Worm (Caenorhabditis elegans) whole organism, L4 larva: ENCODE results near the gene mut-7.

ENCODE experiments used
- D1046.2 ChIP-seq: fragments of 200-800 bp; sonication (Bioruptor generic); IDR thresholded peaks from 2 replicates; pipeline ENCODE4 v1.3.6; 2022; ENCODE audit warnings: missing genetic modification characterization, missing compliant biosample characterization
- F44E2.7 ChIP-seq: fragments of 200-800 bp; sonication (Bioruptor generic); IDR thresholded peaks from 2 replicates; pipeline ENCODE4 v2.1.2; 2022; ENCODE audit warnings: missing genetic modification characterization, missing compliant biosample characterization
- R02D3.7 ChIP-seq: fragments of 150-350 bp; sonication (generic microtip); optimal IDR thresholded peaks from 3 replicates; lab custom pipeline; 2014; ENCODE audit warnings: missing biosample characterization, missing genetic modification characterization
- T26A8.4 ChIP-seq: fragments of 200-800 bp; sonication (Bioruptor generic); IDR thresholded peaks from 2 replicates; pipeline ENCODE4 v1.3.6; 2022; ENCODE audit warnings: missing genetic modification characterization, missing compliant biosample characterization
- Y48G9A.11 ChIP-seq: fragments of 200-800 bp; sonication (Bioruptor generic); IDR thresholded peaks from 2 replicates; pipeline ENCODE4 v1.3.6; 2022; ENCODE audit warnings: missing genetic modification reagents, missing genetic modification characterization, missing compliant biosample characterization
- Y5F2A.4 ChIP-seq: fragments of 200-800 bp; sonication (Bioruptor generic); optimal IDR thresholded peaks from 2 replicates; lab custom pipeline; 2018; ENCODE audit warnings: mild to moderate bottlenecking, missing genetic modification characterization, missing compliant biosample characterization
- aha-1 ChIP-seq: fragments of 150-350 bp; peaks from one replicate; lab custom pipeline; 2014; ENCODE audit warnings: missing biosample characterization, missing genetic modification characterization
- aly-2 ChIP-seq: sonication (generic microtip); optimal IDR thresholded peaks from 2 replicates; lab custom pipeline; 2018; ENCODE audit warnings: missing biosample characterization, missing genetic modification characterization
- ama-1 ChIP-seq: fragments of 150-350 bp; optimal IDR thresholded peaks from 2 replicates; lab custom pipeline; 2014; ENCODE audit warnings: inconsistent platforms, mixed read lengths
- arid-1 ChIP-seq: fragments of 200-800 bp; sonication (Bioruptor generic); conservative IDR thresholded peaks from 2 replicates; pipeline ENCODE4 v1.3.6; 2022; ENCODE audit warnings: missing genetic modification reagents, missing genetic modification characterization, missing compliant biosample characterization
- ceh-20 ChIP-seq: fragments of 200-800 bp; sonication (Bioruptor generic); IDR thresholded peaks from 2 replicates; pipeline ENCODE4 v1.3.6; 2022; ENCODE audit warnings: missing genetic modification reagents, missing genetic modification characterization, missing compliant biosample characterization
- ceh-28 ChIP-seq: fragments of 150-350 bp; optimal IDR thresholded peaks from 2 replicates; lab custom pipeline; 2014; ENCODE audit warnings: missing biosample characterization, missing genetic modification reagents, missing genetic modification characterization
- ceh-82 ChIP-seq: sonication (generic microtip); optimal IDR thresholded peaks from 2 replicates; lab custom pipeline; 2017; ENCODE audit warnings: missing biosample characterization, missing genetic modification characterization
- daf-12 ChIP-seq: fragments of 150-350 bp; optimal IDR thresholded peaks from 2 replicates; lab custom pipeline; 2014; ENCODE audit warnings: missing biosample characterization, missing genetic modification reagents, missing genetic modification characterization
- dmd-8 ChIP-seq: fragments of 200-800 bp; sonication (Bioruptor generic); IDR thresholded peaks from 2 replicates; pipeline ENCODE4 v1.3.6; 2022; ENCODE audit warnings: missing genetic modification characterization, missing compliant biosample characterization
- dmd-9 ChIP-seq: fragments of 200-800 bp; sonication (Bioruptor generic); IDR thresholded peaks from 2 replicates; pipeline ENCODE4 v1.3.6; 2022; ENCODE audit warnings: missing genetic modification reagents, missing genetic modification characterization, missing compliant biosample characterization
- dpl-1 ChIP-seq: fragments of 150-350 bp; optimal IDR thresholded peaks from 2 replicates; lab custom pipeline; 2014; ENCODE audit warnings: missing biosample characterization, missing genetic modification reagents, missing genetic modification characterization
- duxl-1 ChIP-seq: sonication (generic microtip); optimal IDR thresholded peaks from 2 replicates; lab custom pipeline; 2016; ENCODE audit warnings: mild to moderate bottlenecking, missing genetic modification characterization, moderate library complexity, missing compliant biosample characterization; ENCODE audit not compliant: poor library complexity
- egl-43 ChIP-seq: fragments of 200-800 bp; sonication (Bioruptor generic); IDR thresholded peaks from 2 replicates; pipeline ENCODE4 v1.3.6; 2022; ENCODE audit warnings: missing genetic modification reagents, missing genetic modification characterization, missing compliant biosample characterization
- fkh-10 ChIP-seq: fragments of 150-350 bp; optimal IDR thresholded peaks from 2 replicates; lab custom pipeline; 2014; ENCODE audit warnings: missing biosample characterization, missing genetic modification reagents, missing genetic modification characterization
- hmg-1.1 ChIP-seq: fragments of 200-800 bp; sonication (Bioruptor generic); IDR thresholded peaks from 2 replicates; pipeline ENCODE4 v1.3.6; 2022; ENCODE audit warnings: missing genetic modification reagents, missing genetic modification characterization, missing compliant biosample characterization
- jun-1 ChIP-seq: fragments of 150-350 bp; optimal IDR thresholded peaks from 2 replicates; lab custom pipeline; 2014; ENCODE audit warnings: missing biosample characterization, missing genetic modification reagents, missing genetic modification characterization
- lim-7 ChIP-seq: fragments of 200-800 bp; sonication (Bioruptor generic); IDR thresholded peaks from 2 replicates; pipeline ENCODE4 v1.3.6; 2022; ENCODE audit warnings: missing genetic modification characterization, missing compliant biosample characterization
- lin-1 ChIP-seq: fragments of 200-800 bp; sonication (Bioruptor generic); IDR thresholded peaks from 2 replicates; pipeline ENCODE4 v1.3.6; 2022; ENCODE audit warnings: missing genetic modification reagents, missing genetic modification characterization, missing compliant biosample characterization
- lin-29 ChIP-seq: fragments of 200-800 bp; sonication (Bioruptor generic); IDR thresholded peaks from 2 replicates; pipeline ENCODE4 v1.3.6; 2022; ENCODE audit warnings: missing genetic modification reagents, missing genetic modification characterization, missing compliant biosample characterization
- lin-38 ChIP-seq: fragments of 200-800 bp; sonication (Bioruptor generic); IDR thresholded peaks from 2 replicates; pipeline ENCODE4 v1.3.6; 2022; ENCODE audit warnings: missing genetic modification reagents, missing genetic modification characterization, missing compliant biosample characterization
- lin-39 ChIP-seq: fragments of 150-350 bp; optimal IDR thresholded peaks from 2 replicates; lab custom pipeline; 2014; ENCODE audit warnings: missing biosample characterization, missing genetic modification reagents, missing genetic modification characterization
- lir-3 ChIP-seq: sonication (generic microtip); optimal IDR thresholded peaks from 2 replicates; lab custom pipeline; 2016; ENCODE audit warnings: mild to moderate bottlenecking, missing genetic modification characterization, missing compliant biosample characterization
- lsy-2 ChIP-seq, 2 experiments: fragments of 150-350 bp in 1 of 2; sonication (generic microtip) in 1 of 2; optimal IDR thresholded peaks; 2 replicates each; lab custom pipeline; 2014 to 2017; ENCODE audit warnings: missing biosample characterization in 2 of 2, missing genetic modification characterization in 2 of 2
- madf-9 ChIP-seq: fragments of 200-800 bp; sonication (Bioruptor generic); conservative IDR thresholded peaks from 2 replicates; pipeline ENCODE4 v1.3.6; 2022; ENCODE audit warnings: missing genetic modification reagents, missing genetic modification characterization, missing compliant biosample characterization
- mep-1 ChIP-seq: fragments of 150-350 bp; sonication (generic microtip); optimal IDR thresholded peaks from 3 replicates; lab custom pipeline; 2014; ENCODE audit warnings: missing biosample characterization, missing genetic modification characterization
- nhr-10 ChIP-seq: fragments of 150-350 bp; optimal IDR thresholded peaks from 2 replicates; lab custom pipeline; 2014; ENCODE audit warnings: missing biosample characterization, missing genetic modification characterization
- nhr-102 ChIP-seq: sonication (generic microtip); optimal IDR thresholded peaks from 2 replicates; lab custom pipeline; 2016; ENCODE audit warnings: mild to moderate bottlenecking, missing genetic modification characterization, moderate library complexity, missing compliant biosample characterization
- nhr-11 ChIP-seq: fragments of 150-350 bp; optimal IDR thresholded peaks from 2 replicates; lab custom pipeline; 2014; ENCODE audit warnings: missing biosample characterization, missing genetic modification characterization
- nhr-237 ChIP-seq: sonication (generic microtip); optimal IDR thresholded peaks from 2 replicates; lab custom pipeline; 2017; ENCODE audit warnings: missing biosample characterization, missing genetic modification characterization
- nhr-25 ChIP-seq: sonication (generic microtip); optimal IDR thresholded peaks from 2 replicates; lab custom pipeline; 2017; ENCODE audit warnings: missing genetic modification characterization, mild to moderate bottlenecking, missing compliant biosample characterization, antibody characterized with exemption, moderate library complexity, borderline replicate concordance; ENCODE audit not compliant: insufficient read depth
- nhr-42 ChIP-seq: fragments of 200-800 bp; sonication (Bioruptor generic); IDR thresholded peaks from 2 replicates; pipeline ENCODE4 v1.3.6; 2022; ENCODE audit warnings: missing genetic modification characterization, missing compliant biosample characterization
- pqm-1 ChIP-seq: sonication (generic microtip); optimal IDR thresholded peaks from 2 replicates; lab custom pipeline; 2017; ENCODE audit warnings: missing biosample characterization, missing genetic modification characterization
- sdz-12 ChIP-seq: fragments of 200-800 bp; sonication (Bioruptor generic); optimal IDR thresholded peaks from 2 replicates; lab custom pipeline; 2018; ENCODE audit warnings: mild to moderate bottlenecking, missing genetic modification characterization, missing compliant biosample characterization
- skn-1 ChIP-seq: fragments of 150-350 bp; optimal IDR thresholded peaks from 2 replicates; lab custom pipeline; 2014; ENCODE audit warnings: missing biosample characterization, missing genetic modification characterization
- unc-62 ChIP-seq, 3 experiments: fragments of 150-350 bp in 1 of 3; sonication (generic microtip); optimal IDR thresholded peaks in 2 of 3; peaks in 1 of 3; 1 replicate in 1 of 3; 2 replicates in 2 of 3; lab custom pipeline; 2014 to 2017; ENCODE audit warnings: missing biosample characterization in 3 of 3, missing genetic modification characterization in 3 of 3, missing genetic modification reagents in 3 of 3, missing genotype in 1 of 3
- zfp-2 ChIP-seq: sonication (generic microtip); optimal IDR thresholded peaks from 2 replicates; lab custom pipeline; 2016; ENCODE audit warnings: mild to moderate bottlenecking, missing genetic modification characterization, missing compliant biosample characterization
- ztf-11 ChIP-seq: fragments of 150-350 bp; optimal IDR thresholded peaks from 2 replicates; lab custom pipeline; 2014; ENCODE audit warnings: missing biosample characterization, missing genetic modification characterization
- ztf-7 ChIP-seq: fragments of 150-350 bp; optimal IDR thresholded peaks from 2 replicates; lab custom pipeline; 2014; ENCODE audit warnings: missing biosample characterization, missing genetic modification characterization

The mut-7 gene

DNA sequence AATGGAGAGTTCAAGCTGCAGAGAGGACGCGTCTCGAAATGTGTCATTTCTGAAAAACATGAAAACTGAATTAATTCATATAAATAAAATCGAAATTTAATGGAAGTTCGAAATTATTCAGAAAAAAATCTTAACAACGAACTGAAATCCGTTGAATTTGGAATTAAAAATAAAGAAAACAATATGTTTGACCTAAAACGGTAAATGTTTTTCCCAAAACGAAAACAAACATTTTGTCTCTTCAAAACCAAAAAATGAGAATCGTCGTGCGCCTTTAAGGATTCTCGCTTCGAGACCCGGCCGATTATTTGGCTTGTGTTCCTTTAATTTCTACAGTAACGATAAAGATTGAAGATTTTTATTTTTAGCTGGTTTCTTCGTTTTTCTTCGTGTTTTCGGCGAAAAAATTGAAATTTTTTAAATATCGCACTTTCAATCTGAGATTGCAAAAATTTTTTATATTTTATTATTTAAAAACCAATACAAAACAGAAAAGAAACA lies 17.3 kb upstream of the mut-7 start, which contains the start of gene C48B4.7:
Gene C48B4.7 (minus strand): TSS at position 51 of the 501 bp plus-strand sequence.
- TF ChIP-seq skn-1 (tag; lab: Kevin White, UChicago) (no peak), lin-38 (0 out of 2 replicates have a peak, but pooled peaks have one; percentile 24)

DNA sequence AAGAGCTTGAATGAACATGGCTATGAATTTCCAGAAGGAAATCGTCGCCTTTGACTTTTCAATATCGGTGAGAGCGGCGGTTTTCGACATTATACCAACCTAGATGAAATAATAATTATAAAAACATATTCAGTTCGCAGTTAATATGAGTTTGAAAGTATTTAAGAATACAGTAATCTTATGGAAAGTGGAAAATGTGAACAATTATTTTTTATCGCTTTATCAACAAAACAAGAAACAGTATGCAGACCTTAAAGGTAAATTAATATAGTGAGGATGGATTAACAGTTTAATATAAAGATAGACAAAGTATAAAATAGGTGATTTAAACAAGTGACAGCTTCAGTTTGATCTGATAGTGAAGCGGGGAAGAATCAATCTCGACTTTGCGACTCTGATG lies 16.3 kb upstream of the mut-7 start, which contains the start of gene C48B4.6:
Gene C48B4.6 (minus strand): TSS at position 101 of the 400 bp plus-strand sequence.
- no peak for TF ChIP-seq lin-1 (GFP tag; lab: Robert Waterston, UW)
- TF ChIP-seq, all 104 proteins: peak for 0

DNA sequence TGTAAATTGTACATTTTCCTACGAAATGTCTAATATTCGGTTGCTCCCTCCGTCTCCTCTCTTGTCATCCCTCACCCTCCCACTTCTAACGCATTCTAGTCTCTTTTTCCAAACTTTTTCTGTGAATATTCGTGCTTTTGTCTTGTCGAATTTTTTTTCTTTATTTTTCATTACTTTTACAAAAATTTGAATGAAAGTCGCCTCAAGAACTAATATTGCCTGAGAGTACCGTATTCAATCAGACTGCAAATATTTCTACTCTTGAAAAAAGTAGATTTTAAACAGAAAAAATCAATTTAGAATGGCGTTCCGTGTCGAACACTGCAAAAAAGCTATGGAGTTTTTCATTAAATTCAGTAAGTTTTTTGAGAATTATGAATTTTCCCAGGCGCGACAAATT lies 14.1 kb upstream of the mut-7 start, which contains the start of gene ZK1098.11:
Gene ZK1098.11 (plus strand): TSS at position 301 of the 400 bp plus-strand sequence.
- no peak for TF ChIP-seq duxl-1 (tag; lab: Kevin White, UChicago)
- no peak for TF ChIP-seq unc-62 (GFP tag; optimal IDR thresholded peaks at IDR 0.05 in 1 of 2; lab: Kevin White, UChicago)
- TF ChIP-seq unc-62 (tag; optimal IDR thresholded peaks at IDR 0.05; lab: Kevin White, UChicago): no peak
- no peak for TF ChIP-seq ztf-7 (tag; lab: Kevin White, UChicago)
- no peak for TF ChIP-seq lim-7 (GFP tag; lab: Robert Waterston, UW)
- no peak for TF ChIP-seq jun-1
- TF ChIP-seq aly-2 (tag; lab: Kevin White, UChicago): no peak
- no peak for TF ChIP-seq pqm-1
- no peak for TF ChIP-seq F44E2.7 (GFP tag; lab: Robert Waterston, UW)
- TF ChIP-seq ceh-28 (tag; lab: Kevin White, UChicago): no peak
- TF ChIP-seq mep-1: no peak
- TF ChIP-seq Y48G9A.11 (GFP tag; lab: Robert Waterston, UW): no peak
- TF ChIP-seq R02D3.7 (tag; lab: Kevin White, UChicago): no peak
- TF ChIP-seq arid-1 (GFP tag; lab: Robert Waterston, UW): no peak
- no peak for TF ChIP-seq hmg-1.1
- no peak for TF ChIP-seq zfp-2 (tag; lab: Kevin White, UChicago)
- no peak for TF ChIP-seq nhr-10 (tag; lab: Kevin White, UChicago)
- no peak for TF ChIP-seq aha-1 (tag; lab: Kevin White, UChicago)
- TF ChIP-seq ceh-82 (tag; lab: Kevin White, UChicago): no peak

DNA sequence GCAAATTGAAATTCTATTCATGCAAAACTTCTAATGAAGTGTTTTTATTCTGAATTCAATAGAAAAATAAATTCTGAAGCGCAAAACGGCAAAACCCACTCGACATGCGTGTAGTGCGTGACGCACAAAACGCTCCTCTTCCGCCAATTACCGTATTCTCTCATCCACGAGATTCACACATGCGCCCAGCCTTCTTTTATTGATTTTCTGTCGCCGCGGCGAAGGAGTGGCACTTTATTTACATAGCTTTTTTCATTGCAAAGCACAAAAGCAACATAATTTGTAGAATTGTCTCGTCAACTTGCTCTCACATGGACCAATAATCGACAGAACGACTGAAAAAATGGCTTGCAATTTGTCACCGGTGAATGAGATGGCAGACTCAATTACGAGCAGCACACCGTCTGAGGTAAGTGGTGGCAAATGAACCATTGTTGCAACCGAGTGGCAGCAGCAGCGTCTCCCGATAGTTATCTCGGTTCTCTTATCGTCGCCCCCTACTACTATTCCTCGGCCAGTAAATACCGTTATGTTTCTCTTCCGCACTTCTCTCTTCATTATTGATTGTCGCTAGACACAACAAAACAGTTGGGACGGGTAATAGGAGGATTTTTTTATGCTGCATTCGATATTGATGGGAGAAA lies 4.0 kb upstream of the mut-7 start, which contains the start of gene unc-16:
Gene unc-16 (plus strand): TSS at position 243 of the 644 bp plus-strand sequence.
- no peak for TF ChIP-seq lin-1 (GFP tag; lab: Robert Waterston, UW)
- TF ChIP-seq nhr-11 (tag; lab: Kevin White, UChicago): peak; percentile 71
- 0 out of 2 replicates have a peak, but pooled peaks have one; percentile 21 for TF ChIP-seq madf-9
- TF ChIP-seq D1046.2 (GFP tag; lab: Robert Waterston, UW): no peak
- TF ChIP-seq T26A8.4 (GFP tag; lab: Robert Waterston, UW): peak; percentile 80
- TF ChIP-seq lin-29 (GFP tag; lab: Robert Waterston, UW): 0 out of 2 replicates have a peak, but pooled peaks have one; percentile 19
- TF ChIP-seq sdz-12: no peak
- TF ChIP-seq dpl-1 (GFP tag; lab: Kevin White, UChicago): peak; percentile 76
- TF ChIP-seq nhr-102 (tag; lab: Kevin White, UChicago): peak; percentile 51
- no peak for TF ChIP-seq nhr-237 (tag; lab: Kevin White, UChicago)
- TF ChIP-seq ztf-11 (tag; lab: Kevin White, UChicago): no peak
- peak; percentile 86 for TF ChIP-seq ama-1
- no peak for TF ChIP-seq lin-39 (tag; lab: Kevin White, UChicago)
- no peak for TF ChIP-seq jun-1
- TF ChIP-seq daf-12: no peak
- no peak for TF ChIP-seq ceh-82 (tag; lab: Kevin White, UChicago)
- TF ChIP-seq ceh-20 (GFP tag; lab: Robert Waterston, UW): peak; percentile 95; the same call in 1 of the 2 replicates
- TF ChIP-seq R02D3.7 (tag; lab: Kevin White, UChicago): no peak
- no peak; the same call in 1 of the 2 replicates for TF ChIP-seq egl-43 (GFP tag; lab: Robert Waterston, UW)
- no peak for TF ChIP-seq dmd-8
- TF ChIP-seq nhr-42: peak; percentile 18; the same call in 1 of the 2 replicates
- 0 out of 2 replicates have a peak, but pooled peaks have one; percentile 52 for TF ChIP-seq dmd-9 (GFP tag; lab: Robert Waterston, UW)
- peak; percentile 98 to 99 for TF ChIP-seq lsy-2 (tag; optimal IDR thresholded peaks at IDR 0.05; lab: Kevin White, UChicago)
- TF ChIP-seq fkh-10 (GFP tag; lab: Kevin White, UChicago): peak; percentile 91
- TF ChIP-seq lir-3 (tag; lab: Kevin White, UChicago): no peak
- no peak for TF ChIP-seq Y5F2A.4 (GFP tag; lab: Kevin White, UChicago)
- peak; percentile 75 for TF ChIP-seq nhr-25
